Fruit fly (Drosophila melanogaster): ENCODE results near the gene Gbeta5.

DNA sequence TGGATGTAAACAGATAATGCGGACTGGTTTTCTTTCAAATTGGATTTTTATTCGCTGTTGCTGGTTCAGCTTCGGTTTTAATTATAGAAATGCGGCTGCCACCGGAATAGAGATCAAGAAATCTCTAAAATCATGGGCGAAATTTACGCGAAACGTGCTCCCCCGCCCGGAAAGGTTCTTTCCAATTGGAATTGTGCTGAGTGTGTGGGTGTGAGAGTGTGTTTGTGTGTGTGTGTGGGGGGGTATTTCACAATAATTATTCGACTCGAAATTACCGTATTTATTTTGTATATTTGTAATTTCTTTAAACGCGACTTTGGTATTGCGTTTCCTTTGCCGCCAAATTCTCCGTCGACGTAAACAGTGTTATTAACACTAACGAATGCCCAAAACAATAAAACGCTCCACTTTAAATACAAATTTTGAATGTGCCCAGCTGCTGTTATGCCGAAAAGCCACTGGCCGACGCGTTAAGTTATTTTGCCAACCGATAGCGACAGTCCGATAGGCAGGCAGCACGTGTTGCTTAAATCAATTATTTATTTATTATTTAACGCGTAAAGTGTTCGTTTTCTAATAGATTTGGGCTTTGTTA is 36.3 kb downstream of the Gbeta5 start, which contains the start of gene Gclc:
- TF ChIP-seq insv (optimal IDR thresholded peaks at IDR 0.05), result no peak
- TF ChIP-seq h (optimal IDR thresholded peaks at IDR 0.05), result no peak

Measured in Kc167 (cell line).